Worm (Caenorhabditis elegans) whole organism, L1 larva: Measurements from ENCODE around the gene pqn-25.

ENCODE experiments used
- C16A3.4 ChIP-seq: fragments of 150-350 bp; optimal IDR thresholded peaks from 2 replicates; lab custom pipeline; 2014; ENCODE audit warnings: missing biosample characterization, missing genetic modification characterization
- ceh-82 ChIP-seq, 3 experiments: fragments of 150-350 bp in 1 of 3; sonication (generic microtip) in 2 of 3; optimal IDR thresholded peaks; 2 replicates each; lab custom pipeline; 2014 to 2017; ENCODE audit warnings: missing biosample characterization in 3 of 3, missing genetic modification characterization in 3 of 3
- elt-3 ChIP-seq, 6 experiments: fragments of 150-350 bp in 1 of 6; sonication (generic microtip); optimal IDR thresholded peaks; 2 replicates each; lab custom pipeline; 2017 to 2018; ENCODE audit warnings: missing biosample characterization in 6 of 6, missing genetic modification characterization in 6 of 6, inconsistent platforms in 1 of 6
- lin-14 ChIP-seq: fragments of 200-800 bp; sonication (Bioruptor generic); optimal IDR thresholded peaks from 2 replicates; lab custom pipeline; 2018; ENCODE audit warnings: mild to moderate bottlenecking, missing genetic modification characterization, moderate library complexity, missing compliant biosample characterization
- tbx-2 ChIP-seq: sonication (generic microtip); optimal IDR thresholded peaks from 2 replicates; lab custom pipeline; 2016; ENCODE audit warnings: missing genetic modification characterization, missing compliant biosample characterization

- TF ChIP-seq ceh-82 (tag; optimal IDR thresholded peaks at IDR 0.05; lab: Kevin White, UChicago) (no peak), tbx-2 (no peak), lin-14 (GFP tag; lab: Kevin White, UChicago) (no peak), C16A3.4 (tag; lab: Kevin White, UChicago) (no peak), elt-3 (tag; optimal IDR thresholded peaks at IDR 0.05; lab: Kevin White, UChicago) (no peak)
Measured at ce11 chrIII:5505474-5506022, 6.9 kb downstream of the pqn-25 start.
